Worm (Caenorhabditis elegans): ENCODE measurements around the gene ins-7.

DNA sequence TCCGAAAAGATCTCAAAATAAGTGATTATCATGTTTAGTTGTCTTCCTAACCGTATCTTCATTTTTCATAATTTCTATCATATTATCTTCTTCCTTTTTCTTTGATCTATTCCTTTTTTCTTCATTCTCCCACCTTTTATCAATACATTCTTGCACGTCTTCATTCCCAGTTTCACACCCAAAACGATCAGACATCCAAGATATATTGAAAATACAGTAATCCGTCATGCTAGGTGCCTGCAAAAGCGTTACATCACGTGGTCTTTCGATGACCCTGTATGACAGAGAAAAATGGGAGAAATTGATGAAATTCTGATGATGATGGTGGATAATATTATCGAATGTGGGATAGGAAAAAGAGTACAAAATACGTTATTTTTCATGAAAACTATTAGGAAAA, 10.2 kb downstream of the ins-7 start:
- TF ChIP-seq ceh-90 (tag; optimal IDR thresholded peaks at IDR 0.05) (no peak), lsy-2 (tag; optimal IDR thresholded peaks at IDR 0.05) (peak; percentile 69 to 82), irx-1 (tag; optimal IDR thresholded peaks at IDR 0.05) (no peak), fkh-8 (tag; optimal IDR thresholded peaks at IDR 0.05) (no peak), nhr-85 (tag) (peak; percentile 96), lin-13 (GFP tag; optimal IDR thresholded peaks at IDR 0.05) (no peak), efl-1 (optimal IDR thresholded peaks at IDR 0.05) (no peak), efl-1 (GFP tag; optimal IDR thresholded peaks at IDR 0.05 in 1 of 2) (no peak), unc-130 (tag; optimal IDR thresholded peaks at IDR 0.05) (no peak), nhr-28 (tag; optimal IDR thresholded peaks at IDR 0.05) (no peak), ztf-11 (tag; optimal IDR thresholded peaks at IDR 0.05) (no peak), dsc-1 (tag; optimal IDR thresholded peaks at IDR 0.05) (no peak), nhr-237 (tag; optimal IDR thresholded peaks at IDR 0.05) (no peak), aha-1 (tag; optimal IDR thresholded peaks at IDR 0.05) (no peak)
